Fruit fly (Drosophila melanogaster): ENCODE data around the gene Pp2A-29B.

DNA sequence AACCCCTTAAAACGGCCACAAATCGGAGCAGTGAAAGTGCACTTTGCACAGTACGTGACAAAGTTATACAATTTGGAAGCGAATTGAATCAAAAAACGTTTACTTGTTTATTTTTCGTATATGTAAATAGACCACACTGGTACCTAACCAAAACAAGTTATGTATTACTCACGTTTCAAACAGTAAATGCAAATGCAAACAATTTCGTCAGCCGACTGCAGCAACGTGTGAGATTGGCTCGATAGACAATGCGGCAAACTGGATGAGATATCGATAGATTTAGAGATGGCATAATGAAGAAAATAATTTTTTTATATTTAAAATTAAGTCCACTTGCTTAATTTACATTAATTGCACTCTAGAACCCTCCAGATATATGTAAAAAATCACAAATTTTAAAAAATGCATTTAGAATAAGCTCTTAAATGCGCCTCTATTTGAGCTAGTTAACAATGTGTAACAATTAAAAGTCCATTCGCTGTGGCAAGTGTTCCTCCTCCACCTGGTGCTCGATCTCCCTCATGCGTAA is 15.7 kb downstream of the Pp2A-29B start, which contains the start of gene AlaRS:
- TF ChIP-seq CTCF (optimal IDR thresholded peaks at IDR 0.05), result no peak
- no peak for TF ChIP-seq CG8478 (optimal IDR thresholded peaks at IDR 0.05)

Measured in S2 (cell line).